Worm (Caenorhabditis elegans): Measurements from ENCODE around the gene gst-44.

The gst-44 gene

DNA sequence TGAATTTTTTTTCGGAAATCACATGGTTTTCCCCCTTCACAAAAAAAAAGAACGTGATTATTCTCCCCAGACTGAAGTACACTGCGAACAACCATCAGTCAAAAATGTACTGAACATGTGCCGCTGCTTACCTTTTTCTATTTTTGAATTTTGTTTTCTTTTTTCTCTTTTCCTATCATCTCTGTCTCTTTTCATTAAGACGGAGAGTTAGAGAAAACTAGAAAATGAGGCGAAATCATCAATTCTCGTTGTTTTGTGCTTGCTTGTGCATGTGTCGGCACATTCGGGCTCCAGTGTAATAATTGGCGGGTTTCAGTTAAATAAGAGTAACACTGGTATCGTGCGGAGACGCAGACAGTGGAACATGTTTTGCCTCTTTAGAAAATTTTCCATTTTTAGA, 38.4 kb upstream of the gst-44 start:
- TF ChIP-seq pha-4 (tag; optimal IDR thresholded peaks at IDR 0.05) (peak; percentile 69), pqm-1 (tag; optimal IDR thresholded peaks at IDR 0.05) (peak; percentile 58), elt-2 (tag; optimal IDR thresholded peaks at IDR 0.05) (peak; percentile 60), hmg-11 (tag; optimal IDR thresholded peaks at IDR 0.05) (peak; percentile 13), lin-39 (tag; optimal IDR thresholded peaks at IDR 0.05) (peak; percentile 54), eor-1 (tag; optimal IDR thresholded peaks at IDR 0.05) (no peak), egl-5 (tag; optimal IDR thresholded peaks at IDR 0.05) (peak; percentile 3), elt-3 (tag; optimal IDR thresholded peaks at IDR 0.05) (no peak), ztf-4 (tag; optimal IDR thresholded peaks at IDR 0.05) (no peak), nfya-1 (tag; optimal IDR thresholded peaks at IDR 0.05; ENCODE audit: insufficient read depth) (peak; percentile 54), skn-1 (tag; optimal IDR thresholded peaks at IDR 0.05) (peak; percentile 56), lin-15B (tag; optimal IDR thresholded peaks at IDR 0.05) (peak; percentile 22)

DNA sequence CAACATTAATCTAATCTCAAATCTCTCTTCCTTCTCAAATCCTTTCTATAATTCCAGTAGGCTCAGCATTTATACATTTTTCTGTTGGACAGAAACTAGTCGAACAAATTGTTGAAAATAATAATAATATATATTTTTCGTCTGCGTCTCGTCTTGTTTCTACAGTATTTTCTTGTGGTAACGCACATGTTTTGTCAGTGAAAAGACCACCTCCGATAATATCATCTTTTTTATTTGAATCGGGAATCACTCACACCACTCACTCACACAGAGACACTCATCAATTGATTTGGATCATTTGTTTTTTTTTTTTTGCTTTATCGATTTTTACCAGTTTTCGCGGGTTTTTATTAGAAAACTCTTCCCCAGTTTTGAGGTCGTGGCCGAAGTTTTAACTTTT, 36.0 kb upstream of the gst-44 start:
- peak; percentile 6 for TF ChIP-seq pha-4 (tag; optimal IDR thresholded peaks at IDR 0.05)
- TF ChIP-seq R02D3.7 (tag; optimal IDR thresholded peaks at IDR 0.05) = no peak

DNA sequence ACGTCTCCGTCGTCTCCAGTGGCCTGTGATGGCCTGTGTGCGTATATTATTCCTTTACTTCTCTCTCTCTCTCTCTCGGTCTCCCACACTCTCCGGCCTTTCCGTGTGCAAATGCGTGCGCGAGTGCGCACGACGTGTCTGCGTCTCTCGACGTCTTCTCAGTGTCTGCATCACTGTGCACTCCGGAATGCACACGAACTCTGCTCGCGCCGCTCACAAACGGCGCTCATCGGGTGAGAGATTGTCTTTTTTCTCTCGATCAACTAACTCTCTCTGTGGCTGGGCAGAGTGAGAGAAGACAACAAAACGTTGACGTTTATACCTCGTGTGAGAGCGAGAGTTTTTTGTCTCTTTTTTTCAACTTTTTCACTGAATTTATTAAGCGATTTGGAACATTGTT, 34.8 kb upstream of the gst-44 start:
- TF ChIP-seq ceh-9 (tag; optimal IDR thresholded peaks at IDR 0.05) (no peak), fos-1 (tag; optimal IDR thresholded peaks at IDR 0.05) (no peak), hmg-11 (tag; optimal IDR thresholded peaks at IDR 0.05) (peak; percentile 99), unc-39 (tag; optimal IDR thresholded peaks at IDR 0.05) (no peak), elt-3 (tag; optimal IDR thresholded peaks at IDR 0.05) (no peak), lin-39 (tag; optimal IDR thresholded peaks at IDR 0.05) (peak; percentile 92), nhr-77 (tag; optimal IDR thresholded peaks at IDR 0.05) (no peak), sea-2 (GFP tag; optimal IDR thresholded peaks at IDR 0.05) (no peak), ceh-28 (tag; optimal IDR thresholded peaks at IDR 0.05) (peak; percentile 84), nhr-23 (tag; optimal IDR thresholded peaks at IDR 0.05) (peak; percentile 83), pha-4 (tag; optimal IDR thresholded peaks at IDR 0.05) (peak; percentile 81), nfya-1 (tag; optimal IDR thresholded peaks at IDR 0.05; ENCODE audit: insufficient read depth) (peak; percentile 96), ama-1 (optimal IDR thresholded peaks at IDR 0.05) (peak; percentile 34), eor-1 (tag; optimal IDR thresholded peaks at IDR 0.05) (no peak), nhr-67 (tag; optimal IDR thresholded peaks at IDR 0.05) (no peak), skn-1 (tag; optimal IDR thresholded peaks at IDR 0.05) (peak; percentile 85), elt-2 (tag; optimal IDR thresholded peaks at IDR 0.05) (peak; percentile 86), ceh-16 (tag; optimal IDR thresholded peaks at IDR 0.05) (no peak), ztf-4 (tag; optimal IDR thresholded peaks at IDR 0.05) (no peak), egl-27 (tag; optimal IDR thresholded peaks at IDR 0.05) (peak; percentile 71), elt-1 (tag; optimal IDR thresholded peaks at IDR 0.05) (no peak), unc-62 (GFP tag; optimal IDR thresholded peaks at IDR 0.05) (peak; percentile 13), jun-1 (tag; optimal IDR thresholded peaks at IDR 0.05) (peak; percentile 96), lsy-12 (tag; optimal IDR thresholded peaks at IDR 0.05) (peak; percentile 84), nhr-237 (tag; optimal IDR thresholded peaks at IDR 0.05) (no peak), daf-12 (tag; optimal IDR thresholded peaks at IDR 0.05) (no peak), mml-1 (tag; optimal IDR thresholded peaks at IDR 0.05) (no peak), nhr-28 (tag; optimal IDR thresholded peaks at IDR 0.05) (no peak), fkh-2 (tag; optimal IDR thresholded peaks at IDR 0.05) (no peak), nhr-12 (tag; optimal IDR thresholded peaks at IDR 0.05) (no peak), mdl-1 (tag; optimal IDR thresholded peaks at IDR 0.05) (peak; percentile 58), ceh-82 (tag; optimal IDR thresholded peaks at IDR 0.05) (peak; percentile 23), zag-1 (tag; optimal IDR thresholded peaks at IDR 0.05) (no peak), aly-2 (tag; optimal IDR thresholded peaks at IDR 0.05) (no peak), ztf-11 (tag; optimal IDR thresholded peaks at IDR 0.05) (no peak), pqm-1 (tag; optimal IDR thresholded peaks at IDR 0.05) (peak; percentile 91), R02D3.7 (tag; optimal IDR thresholded peaks at IDR 0.05) (peak; percentile 72), nhr-25 (tag; optimal IDR thresholded peaks at IDR 0.05) (peak; percentile 64), nhr-11 (tag; optimal IDR thresholded peaks at IDR 0.05) (no peak), lin-15B (tag; optimal IDR thresholded peaks at IDR 0.05) (peak; percentile 68), tbx-2 (tag; optimal IDR thresholded peaks at IDR 0.05) (peak; percentile 56), ZK546.5 (tag; optimal IDR thresholded peaks at IDR 0.05) (no peak), nhr-76 (tag; optimal IDR thresholded peaks at IDR 0.05) (no peak), egl-5 (tag; optimal IDR thresholded peaks at IDR 0.05) (peak; percentile 70), snpc-4 (tag; optimal IDR thresholded peaks at IDR 0.05) (peak; percentile 52), nhr-43 (tag; optimal IDR thresholded peaks at IDR 0.05; ENCODE audit: poor library complexity, severe bottlenecking) (peak; percentile 60), fkh-10 (GFP tag; optimal IDR thresholded peaks at IDR 0.05) (peak; percentile 87)
